Worm (Caenorhabditis elegans) whole organism, L4 larva: Measurements from ENCODE around the gene srg-36.
A peak's percentile ranks its signal among the peaks of the same experiment; 100 is the strongest.

ENCODE experiments used
- D1046.2 ChIP-seq: fragments of 200-800 bp; sonication (Bioruptor generic); IDR thresholded peaks from 2 replicates; pipeline ENCODE4 v1.3.6; 2022; ENCODE audit warnings: missing genetic modification characterization, missing compliant biosample characterization
- F37D6.2 ChIP-seq: sonication (generic microtip); optimal IDR thresholded peaks from 2 replicates; lab custom pipeline; 2016; ENCODE audit warnings: mild to moderate bottlenecking, missing genetic modification characterization, missing compliant biosample characterization
- F44E2.7 ChIP-seq: fragments of 200-800 bp; sonication (Bioruptor generic); IDR thresholded peaks from 2 replicates; pipeline ENCODE4 v2.1.2; 2022; ENCODE audit warnings: missing genetic modification characterization, missing compliant biosample characterization
- F49E8.2 ChIP-seq: sonication (generic microtip); optimal IDR thresholded peaks from 2 replicates; lab custom pipeline; 2016; ENCODE audit warnings: missing compliant biosample characterization, mild to moderate bottlenecking, missing genetic modification characterization, borderline replicate concordance
- T20F7.1 ChIP-seq: fragments of 200-800 bp; sonication (Bioruptor generic); optimal IDR thresholded peaks from 2 replicates; lab custom pipeline; 2018; ENCODE audit warnings: mild to moderate bottlenecking, missing genetic modification characterization, missing compliant biosample characterization
- T26A8.4 ChIP-seq: fragments of 200-800 bp; sonication (Bioruptor generic); IDR thresholded peaks from 2 replicates; pipeline ENCODE4 v1.3.6; 2022; ENCODE audit warnings: missing genetic modification characterization, missing compliant biosample characterization
- Y48G9A.11 ChIP-seq: fragments of 200-800 bp; sonication (Bioruptor generic); IDR thresholded peaks from 2 replicates; pipeline ENCODE4 v1.3.6; 2022; ENCODE audit warnings: missing genetic modification reagents, missing genetic modification characterization, missing compliant biosample characterization
- Y75B8A.6 ChIP-seq: fragments of 200-800 bp; sonication (Bioruptor generic); IDR thresholded peaks from 2 replicates; pipeline ENCODE4 v1.3.6; 2022; ENCODE audit warnings: missing genetic modification reagents, missing genetic modification characterization, missing compliant biosample characterization
- ZK337.2 ChIP-seq: fragments of 200-800 bp; sonication (Bioruptor generic); IDR thresholded peaks from 2 replicates; pipeline ENCODE4 v1.3.6; 2022; ENCODE audit warnings: missing genetic modification reagents, missing genetic modification characterization, missing compliant biosample characterization
- ZK546.5 ChIP-seq, 2 experiments: sonication (generic microtip); optimal IDR thresholded peaks; 2 replicates each; lab custom pipeline; 2017; ENCODE audit warnings: missing biosample characterization in 2 of 2, missing genetic modification characterization in 2 of 2
- aha-1 ChIP-seq: fragments of 150-350 bp; peaks from one replicate; lab custom pipeline; 2014; ENCODE audit warnings: missing biosample characterization, missing genetic modification characterization
- attf-4 ChIP-seq: sonication (generic microtip); optimal IDR thresholded peaks from 3 replicates; lab custom pipeline; 2017; ENCODE audit warnings: missing biosample characterization, missing genetic modification characterization
- ceh-20 ChIP-seq: fragments of 200-800 bp; sonication (Bioruptor generic); IDR thresholded peaks from 2 replicates; pipeline ENCODE4 v1.3.6; 2022; ENCODE audit warnings: missing genetic modification reagents, missing genetic modification characterization, missing compliant biosample characterization
- ceh-44 ChIP-seq: fragments of 200-800 bp; sonication (Bioruptor generic); IDR thresholded peaks from 2 replicates; pipeline ENCODE4 v1.3.6; 2022; ENCODE audit warnings: missing genetic modification reagents, missing genetic modification characterization, missing compliant biosample characterization
- ceh-82 ChIP-seq: sonication (generic microtip); optimal IDR thresholded peaks from 2 replicates; lab custom pipeline; 2017; ENCODE audit warnings: missing biosample characterization, missing genetic modification characterization
- cey-2 ChIP-seq: sonication (generic microtip); optimal IDR thresholded peaks from 3 replicates; lab custom pipeline; 2017; ENCODE audit warnings: missing genetic modification characterization, mild to moderate bottlenecking, missing compliant biosample characterization, antibody characterized with exemption, borderline replicate concordance; ENCODE audit not compliant: insufficient read depth
- daf-16 ChIP-seq, 3 experiments: sonication (generic microtip); optimal IDR thresholded peaks; 2 replicates each; lab custom pipeline; 2016 to 2017; ENCODE audit warnings: missing genetic modification characterization in 3 of 3, missing genetic modification reagents in 3 of 3, mild to moderate bottlenecking in 2 of 3, missing compliant biosample characterization in 2 of 3, missing biosample characterization in 1 of 3, moderate library complexity in 1 of 3
- daf-8 ChIP-seq: fragments of 200-800 bp; sonication (Bioruptor generic); IDR thresholded peaks from 2 replicates; pipeline ENCODE4 v1.3.6; 2022; ENCODE audit warnings: missing genetic modification characterization, missing compliant biosample characterization
- dmd-8 ChIP-seq: fragments of 200-800 bp; sonication (Bioruptor generic); IDR thresholded peaks from 2 replicates; pipeline ENCODE4 v1.3.6; 2022; ENCODE audit warnings: missing genetic modification characterization, missing compliant biosample characterization
- duxl-1 ChIP-seq: sonication (generic microtip); optimal IDR thresholded peaks from 2 replicates; lab custom pipeline; 2016; ENCODE audit warnings: mild to moderate bottlenecking, missing genetic modification characterization, moderate library complexity, missing compliant biosample characterization; ENCODE audit not compliant: poor library complexity
- egl-27 ChIP-seq: sonication (generic microtip); optimal IDR thresholded peaks from 3 replicates; lab custom pipeline; 2017; ENCODE audit warnings: missing biosample characterization, missing genetic modification reagents, missing genetic modification characterization
- egl-43 ChIP-seq: fragments of 200-800 bp; sonication (Bioruptor generic); IDR thresholded peaks from 2 replicates; pipeline ENCODE4 v1.3.6; 2022; ENCODE audit warnings: missing genetic modification reagents, missing genetic modification characterization, missing compliant biosample characterization
- fkh-10 ChIP-seq: fragments of 150-350 bp; optimal IDR thresholded peaks from 2 replicates; lab custom pipeline; 2014; ENCODE audit warnings: missing biosample characterization, missing genetic modification reagents, missing genetic modification characterization
- fos-1 ChIP-seq: fragments of 150-350 bp; optimal IDR thresholded peaks from 2 replicates; lab custom pipeline; 2014; ENCODE audit warnings: missing biosample characterization, missing genetic modification characterization
- hlh-30 ChIP-seq: sonication (generic microtip); optimal IDR thresholded peaks from 2 replicates; lab custom pipeline; 2017; ENCODE audit warnings: antibody characterized with exemption, mild to moderate bottlenecking, missing genetic modification characterization, missing compliant biosample characterization; ENCODE audit not compliant: insufficient read depth
- lin-15B ChIP-seq: fragments of 150-350 bp; sonication (generic microtip); optimal IDR thresholded peaks from 3 replicates; lab custom pipeline; 2014; ENCODE audit warnings: missing biosample characterization, missing genetic modification characterization
- lir-3 ChIP-seq: sonication (generic microtip); optimal IDR thresholded peaks from 2 replicates; lab custom pipeline; 2016; ENCODE audit warnings: mild to moderate bottlenecking, missing genetic modification characterization, missing compliant biosample characterization
- lsy-2 ChIP-seq, 2 experiments: fragments of 150-350 bp in 1 of 2; sonication (generic microtip) in 1 of 2; optimal IDR thresholded peaks; 2 replicates each; lab custom pipeline; 2014 to 2017; ENCODE audit warnings: missing biosample characterization in 2 of 2, missing genetic modification characterization in 2 of 2
- madf-5 ChIP-seq, 2 experiments: fragments of 200-800 bp; sonication (Bioruptor generic); IDR thresholded peaks; 2 replicates each; pipeline ENCODE4 v1.3.6; 2022; ENCODE audit warnings: missing compliant biosample characterization in 2 of 2, missing genetic modification characterization in 2 of 2
- mep-1 ChIP-seq: fragments of 150-350 bp; sonication (generic microtip); optimal IDR thresholded peaks from 3 replicates; lab custom pipeline; 2014; ENCODE audit warnings: missing biosample characterization, missing genetic modification characterization
- mes-2 ChIP-seq: sonication (generic microtip); optimal IDR thresholded peaks from 2 replicates; lab custom pipeline; 2016; ENCODE audit warnings: missing genotype, mild to moderate bottlenecking, missing genetic modification characterization, missing compliant biosample characterization; ENCODE audit not compliant: poor library complexity, severe bottlenecking
- mxl-3 ChIP-seq: fragments of 200-800 bp; sonication (Bioruptor generic); optimal IDR thresholded peaks from 2 replicates; lab custom pipeline; 2018; ENCODE audit warnings: mild to moderate bottlenecking, missing genetic modification characterization, missing compliant biosample characterization
- nhr-41 ChIP-seq: fragments of 200-800 bp; sonication (Bioruptor generic); IDR thresholded peaks from 2 replicates; pipeline ENCODE4 v1.3.6; 2022; ENCODE audit warnings: missing genetic modification reagents, missing genetic modification characterization, missing compliant biosample characterization
- nhr-42 ChIP-seq: fragments of 200-800 bp; sonication (Bioruptor generic); IDR thresholded peaks from 2 replicates; pipeline ENCODE4 v1.3.6; 2022; ENCODE audit warnings: missing genetic modification characterization, missing compliant biosample characterization
- nhr-77 ChIP-seq: fragments of 150-350 bp; optimal IDR thresholded peaks from 2 replicates; lab custom pipeline; 2014; ENCODE audit warnings: missing biosample characterization, missing genetic modification characterization
- pha-4 ChIP-seq, 2 experiments: fragments of 150-350 bp in 1 of 2; fragments of 200-800 bp in 1 of 2; sonication (Bioruptor generic) in 1 of 2; IDR thresholded peaks in 1 of 2; optimal IDR thresholded peaks in 1 of 2; 2 replicates each; pipeline versions ENCODE4 v1.3.6 to Lab custom; 2014 to 2022; ENCODE audit warnings: missing genetic modification characterization in 2 of 2, missing genetic modification reagents in 2 of 2, missing biosample characterization in 1 of 2, missing compliant biosample characterization in 1 of 2
- php-3 ChIP-seq: fragments of 200-800 bp; sonication (Bioruptor generic); IDR thresholded peaks from 2 replicates; pipeline ENCODE4 v1.3.6; 2022; ENCODE audit warnings: missing genetic modification reagents, missing genetic modification characterization, missing compliant biosample characterization
- rbr-2 ChIP-seq: sonication (generic microtip); optimal IDR thresholded peaks from 2 replicates; lab custom pipeline; 2016; ENCODE audit warnings: missing genotype, missing genetic modification characterization, missing compliant biosample characterization
- sdz-12 ChIP-seq: fragments of 200-800 bp; sonication (Bioruptor generic); optimal IDR thresholded peaks from 2 replicates; lab custom pipeline; 2018; ENCODE audit warnings: mild to moderate bottlenecking, missing genetic modification characterization, missing compliant biosample characterization
- set-16 ChIP-seq: fragments of 200-800 bp; sonication (Bioruptor generic); IDR thresholded peaks from 2 replicates; pipeline ENCODE4 v1.3.6; 2022; ENCODE audit warnings: missing genetic modification reagents, missing genetic modification characterization, missing compliant biosample characterization
- skn-1 ChIP-seq: fragments of 150-350 bp; optimal IDR thresholded peaks from 2 replicates; lab custom pipeline; 2014; ENCODE audit warnings: missing biosample characterization, missing genetic modification characterization
- snpc-4 ChIP-seq: fragments of 150-350 bp; optimal IDR thresholded peaks from 2 replicates; lab custom pipeline; 2014; ENCODE audit warnings: missing biosample characterization, missing genetic modification characterization
- spr-1 ChIP-seq: sonication (generic microtip); optimal IDR thresholded peaks from 2 replicates; lab custom pipeline; 2016; ENCODE audit warnings: mild to moderate bottlenecking, missing genetic modification characterization, missing compliant biosample characterization
- tag-97 ChIP-seq: fragments of 200-800 bp; sonication (Bioruptor generic); IDR thresholded peaks from 2 replicates; pipeline ENCODE4 v1.3.6; 2022; ENCODE audit warnings: missing genetic modification characterization, missing compliant biosample characterization
- tra-1 ChIP-seq: fragments of 200-800 bp; sonication (Bioruptor generic); IDR thresholded peaks from 2 replicates; pipeline ENCODE4 v1.3.6; 2022; ENCODE audit warnings: missing genetic modification reagents, missing genetic modification characterization, missing compliant biosample characterization
- unc-130 ChIP-seq: sonication (generic microtip); optimal IDR thresholded peaks from 2 replicates; lab custom pipeline; 2016; ENCODE audit warnings: missing genetic modification reagents, missing genetic modification characterization, missing compliant biosample characterization
- zag-1 ChIP-seq: fragments of 150-350 bp; optimal IDR thresholded peaks from 2 replicates; lab custom pipeline; 2014; ENCODE audit warnings: missing biosample characterization, missing genetic modification characterization
- zfp-2 ChIP-seq: sonication (generic microtip); optimal IDR thresholded peaks from 2 replicates; lab custom pipeline; 2016; ENCODE audit warnings: mild to moderate bottlenecking, missing genetic modification characterization, missing compliant biosample characterization
- zip-11 ChIP-seq: fragments of 200-800 bp; sonication (Bioruptor generic); IDR thresholded peaks from 2 replicates; pipeline ENCODE4 v1.3.6; 2022; ENCODE audit warnings: missing genetic modification characterization, missing compliant biosample characterization
- ztf-11 ChIP-seq: fragments of 150-350 bp; optimal IDR thresholded peaks from 2 replicates; lab custom pipeline; 2014; ENCODE audit warnings: missing biosample characterization, missing genetic modification characterization

srg-36 gene

DNA sequence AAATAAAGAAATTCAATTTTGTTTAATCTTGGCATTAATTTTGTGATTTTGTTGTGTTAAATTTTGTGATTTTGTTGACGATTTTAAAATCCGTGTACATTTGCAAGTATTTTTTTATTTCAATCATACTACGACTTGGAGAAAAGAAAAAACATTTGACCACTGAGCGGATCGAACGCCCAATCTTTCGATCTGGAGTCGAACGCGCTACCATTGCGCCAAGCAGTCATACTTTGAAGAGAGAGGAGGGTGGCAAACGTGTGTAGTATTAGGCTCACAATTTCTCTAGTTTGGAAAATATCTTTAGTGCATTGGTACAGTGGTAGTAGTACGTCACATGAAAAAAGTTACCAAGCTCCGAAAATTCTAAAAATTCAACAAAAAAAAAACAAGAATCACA is 5.5 kb downstream of the srg-36 start:
- no peak for TF ChIP-seq lsy-2 (tag; optimal IDR thresholded peaks at IDR 0.05; lab: Kevin White, UChicago)
- TF ChIP-seq fkh-10 (GFP tag; lab: Kevin White, UChicago): no peak
- TF ChIP-seq T20F7.1 (GFP tag; lab: Kevin White, UChicago): no peak
- no peak for TF ChIP-seq snpc-4 (tag; lab: Kevin White, UChicago)
- no peak for TF ChIP-seq egl-43 (GFP tag; lab: Robert Waterston, UW)
- TF ChIP-seq F44E2.7 (GFP tag; lab: Robert Waterston, UW): no peak
- no peak for TF ChIP-seq fos-1
- no peak for TF ChIP-seq Y48G9A.11 (GFP tag; lab: Robert Waterston, UW)
- TF ChIP-seq ceh-44 (GFP tag; lab: Robert Waterston, UW): peak; percentile 76; the same call in 1 of the 2 replicates
- TF ChIP-seq unc-130 (GFP tag; lab: Kevin White, UChicago): no peak
- no peak for TF ChIP-seq ceh-20
- TF ChIP-seq lin-15B (tag; lab: Kevin White, UChicago): no peak
- no peak for TF ChIP-seq ZK337.2 (GFP tag; lab: Robert Waterston, UW)
- TF ChIP-seq T26A8.4: no peak
- no peak for TF ChIP-seq nhr-77 (tag; lab: Kevin White, UChicago)
- TF ChIP-seq skn-1 (tag; lab: Kevin White, UChicago): no peak
- no peak for TF ChIP-seq tag-97 (GFP tag; lab: Robert Waterston, UW)
- peak; percentile 25 for TF ChIP-seq rbr-2 (tag; lab: Kevin White, UChicago)
- no peak for TF ChIP-seq zfp-2
- TF ChIP-seq egl-27 (tag; lab: Kevin White, UChicago): no peak
- no peak for TF ChIP-seq attf-4 (tag; lab: Kevin White, UChicago)
- TF ChIP-seq ceh-82 (tag; lab: Kevin White, UChicago): no peak
- TF ChIP-seq lir-3: no peak
- TF ChIP-seq set-16: no peak
- TF ChIP-seq mxl-3 (GFP tag; lab: Kevin White, UChicago): no peak
- TF ChIP-seq mep-1 (tag; lab: Kevin White, UChicago): no peak
- TF ChIP-seq daf-8 (GFP tag; lab: Robert Waterston, UW): 0 out of 2 replicates have a peak, but pooled peaks have one; percentile 49
- TF ChIP-seq spr-1 (tag; lab: Kevin White, UChicago): no peak
- peak; percentile 48; the same call in 1 of the 2 replicates for TF ChIP-seq tra-1 (GFP tag; lab: Robert Waterston, UW)
- no peak for TF ChIP-seq aha-1 (tag; lab: Kevin White, UChicago)
- no peak for TF ChIP-seq D1046.2 (GFP tag; lab: Robert Waterston, UW)
- no peak for TF ChIP-seq php-3 (GFP tag; lab: Robert Waterston, UW)
- TF ChIP-seq nhr-42 (GFP tag; lab: Robert Waterston, UW): no peak
- no peak for TF ChIP-seq F37D6.2 (tag; lab: Kevin White, UChicago)
- TF ChIP-seq daf-16 (GFP tag; optimal IDR thresholded peaks at IDR 0.05; lab: Kevin White, UChicago): peak in 1 of 2 experiments; percentile 68
- TF ChIP-seq daf-16 (tag; optimal IDR thresholded peaks at IDR 0.05; lab: Kevin White, UChicago): peak; percentile 59
- TF ChIP-seq F49E8.2 (tag; lab: Kevin White, UChicago): no peak
- TF ChIP-seq dmd-8 (GFP tag; lab: Robert Waterston, UW): 0 out of 2 replicates have a peak, but pooled peaks have one; percentile 64
- TF ChIP-seq duxl-1 (tag; lab: Kevin White, UChicago): peak; percentile 61
- 0 out of 2 replicates have a peak, but pooled peaks have one; percentile 25 for TF ChIP-seq nhr-41 (GFP tag; lab: Robert Waterston, UW)
- TF ChIP-seq ZK546.5 (tag; optimal IDR thresholded peaks at IDR 0.05; lab: Kevin White, UChicago): no peak
- TF ChIP-seq zag-1 (tag; lab: Kevin White, UChicago): no peak
- no peak for TF ChIP-seq ztf-11 (tag; lab: Kevin White, UChicago)
- TF ChIP-seq sdz-12 (GFP tag; lab: Kevin White, UChicago): no peak
- no peak for TF ChIP-seq hlh-30
- 0 out of 4 replicates have a peak, but pooled peaks of 1 of the 2 experiments have one; percentile 50 for TF ChIP-seq madf-5 (GFP tag; IDR thresholded peaks at IDR 0.05; lab: Robert Waterston, UW)
- TF ChIP-seq zip-11 (GFP tag; lab: Robert Waterston, UW): no peak
- peak; percentile 71; the same call in 1 of the 2 replicates for TF ChIP-seq pha-4 (GFP tag; IDR thresholded peaks at IDR 0.05; lab: Robert Waterston, UW)
- TF ChIP-seq pha-4 (tag; optimal IDR thresholded peaks at IDR 0.05; lab: Kevin White, UChicago): no peak
- TF ChIP-seq cey-2 (tag; lab: Kevin White, UChicago): no peak
- TF ChIP-seq mes-2 (tag; lab: Kevin White, UChicago): no peak
- TF ChIP-seq Y75B8A.6 (GFP tag; lab: Robert Waterston, UW): no peak
